Fruit fly (Drosophila melanogaster): ENCODE measurements around the gene ICA69.
A peak's percentile ranks its signal among the peaks of the same experiment; 100 is the strongest.

The ICA69 gene

dm6 chr3L:21135850-21136249 is 4.6 kb downstream of the ICA69 start (continued):
- TF ChIP-seq CG43689 (GFP tag; IDR thresholded peaks at IDR 0.05) (no peak), lbe (GFP tag; optimal IDR thresholded peaks at IDR 0.05) (no peak), Dp (GFP tag; optimal IDR thresholded peaks at IDR 0.05) (peak; percentile 95), trem (tag; optimal IDR thresholded peaks at IDR 0.05) (peak; percentile 92), pros (GFP tag; optimal IDR thresholded peaks at IDR 0.05) (no peak), CG13424 (tag; optimal IDR thresholded peaks at IDR 0.05) (no peak), CoRest (tag; optimal IDR thresholded peaks at IDR 0.05) (peak; percentile 44), salm (tag; optimal IDR thresholded peaks at IDR 0.05) (no peak), CG8359 (GFP tag; optimal IDR thresholded peaks at IDR 0.05; ENCODE audit: borderline replicate concordance) (no peak), Vsx1 (GFP tag; optimal IDR thresholded peaks at IDR 0.05) (no peak), ind (GFP tag; optimal IDR thresholded peaks at IDR 0.05) (no peak), CG11504 (tag; optimal IDR thresholded peaks at IDR 0.05) (peak; percentile 81), Ptx1 (GFP tag; IDR thresholded peaks at IDR 0.05) (no peak), ap (GFP tag; IDR thresholded peaks at IDR 0.05) (no peak), CG9932 (GFP tag; IDR thresholded peaks at IDR 0.05) (peak; percentile 47; the same call in 1 of the 2 replicates), ERR (GFP tag; optimal IDR thresholded peaks at IDR 0.05) (peak; percentile 4), Nf-YB (GFP tag; optimal IDR thresholded peaks at IDR 0.05) (no peak), CG7963 (GFP tag; IDR thresholded peaks at IDR 0.05; ENCODE audit: partially characterized antibody) (peak; percentile 98), CG9215 (GFP tag; IDR thresholded peaks at IDR 0.05) (no peak), Sox102F (GFP tag; optimal IDR thresholded peaks at IDR 0.05) (no peak), CG32532 (GFP tag; IDR thresholded peaks at IDR 0.05) (no peak; the same call in 1 of the 2 replicates), Fer1 (GFP tag; optimal IDR thresholded peaks at IDR 0.05) (no peak), NC2β (GFP tag; optimal IDR thresholded peaks at IDR 0.05) (peak; percentile 7), CG16863 (GFP tag; optimal IDR thresholded peaks at IDR 0.05) (no peak), repo (GFP tag; optimal IDR thresholded peaks at IDR 0.05) (no peak), cwo (GFP tag; optimal IDR thresholded peaks at IDR 0.05) (no peak), HmgZ (tag; optimal IDR thresholded peaks at IDR 0.05) (peak; percentile 47), CG18619 (GFP tag; optimal IDR thresholded peaks at IDR 0.05) (no peak), pita (GFP tag; optimal IDR thresholded peaks at IDR 0.05) (no peak), Bteb2 (GFP tag; optimal IDR thresholded peaks at IDR 0.05) (no peak), Atf3 (GFP tag; optimal IDR thresholded peaks at IDR 0.05) (no peak), zfh1 (GFP tag; IDR thresholded peaks at IDR 0.05) (0 out of 3 replicates have a peak, but pooled peaks have one; percentile 11), al (GFP tag; IDR thresholded peaks at IDR 0.05) (no peak), CG9437 (GFP tag; optimal IDR thresholded peaks at IDR 0.05) (no peak), CG1647 (GFP tag; optimal IDR thresholded peaks at IDR 0.05) (no peak), CG11560 (tag; IDR thresholded peaks at IDR 0.05) (peak; percentile 81; the same call in 2 of the 3 replicates), Blimp-1 (GFP tag; optimal IDR thresholded peaks at IDR 0.05) (no peak), Side (GFP tag; optimal IDR thresholded peaks at IDR 0.05) (peak; percentile 20), wdn (GFP tag; IDR thresholded peaks at IDR 0.05) (no peak), CG17802 (tag; optimal IDR thresholded peaks at IDR 0.05) (no peak), Xrp1 (GFP tag; IDR thresholded peaks at IDR 0.05) (no peak), cad (GFP tag; optimal IDR thresholded peaks at IDR 0.05) (no peak), zen2 (GFP tag; IDR thresholded peaks at IDR 0.05; ENCODE audit: partially characterized antibody) (peak; percentile 93), exex (tag; optimal IDR thresholded peaks at IDR 0.05) (no peak), dati (GFP tag; IDR thresholded peaks at IDR 0.05) (no peak), en (GFP tag; optimal IDR thresholded peaks at IDR 0.05) (no peak), ranshi (GFP tag; IDR thresholded peaks at IDR 0.05) (no peak), CG5245 (GFP tag; optimal IDR thresholded peaks at IDR 0.05) (no peak), dmrt99B (tag; optimal IDR thresholded peaks at IDR 0.05) (no peak), peb (GFP tag; IDR thresholded peaks at IDR 0.05) (no peak), CG33213 (GFP tag; optimal IDR thresholded peaks at IDR 0.05) (peak; percentile 61), sens-2 (GFP tag; IDR thresholded peaks at IDR 0.05) (no peak)

Data from whole organism, embryonic.